Worm (Caenorhabditis elegans): Measurements from ENCODE around the gene sri-9.

Gene sri-9

DNA sequence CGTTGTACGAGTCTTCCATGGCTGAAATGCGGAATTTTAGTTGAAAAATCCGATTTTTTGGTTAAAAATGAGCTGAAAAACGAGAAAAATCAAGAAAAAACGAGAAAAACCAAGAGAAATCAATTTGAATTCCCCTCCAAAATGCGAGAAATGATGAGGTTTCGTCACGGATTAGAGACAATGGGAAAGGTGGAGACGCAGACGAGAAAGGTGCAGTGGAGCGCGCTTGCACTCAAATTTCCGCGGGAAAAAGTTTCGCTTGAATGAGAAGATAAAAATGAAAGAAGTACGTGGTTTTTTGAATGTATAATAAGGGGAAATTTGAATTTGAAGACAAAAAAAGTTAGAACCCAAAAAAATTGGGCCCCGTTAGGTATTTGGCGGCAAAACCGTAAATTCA, 35.6 kb upstream of the sri-9 start, which contains the start of gene efl-1 (continued):
- TF ChIP-seq ceh-27 (GFP tag; optimal IDR thresholded peaks at IDR 0.05) (peak; percentile 81), efl-1 (GFP tag; optimal IDR thresholded peaks at IDR 0.05) (no peak), Y95B8A.8 (GFP tag; IDR thresholded peaks at IDR 0.05) (0 out of 2 replicates have a peak, but pooled peaks have one; percentile 71), attf-6 (GFP tag; IDR thresholded peaks at IDR 0.05) (peak; percentile 96), F23B12.7 (tag; optimal IDR thresholded peaks at IDR 0.05; ENCODE audit: insufficient read depth) (peak; percentile 11), lin-35 (GFP tag; optimal IDR thresholded peaks at IDR 0.05) (peak; percentile 79 to 97 (median 83)), hmg-1.2 (GFP tag; IDR thresholded peaks at IDR 0.05) (peak; percentile 99), Y79H2A.3 (GFP tag; conservative IDR thresholded peaks at IDR 0.05) (no peak), Y56A3A.18 (GFP tag; IDR thresholded peaks at IDR 0.05) (peak; percentile 72; the same call in 1 of the 2 replicates), cebp-2 (GFP tag; IDR thresholded peaks at IDR 0.05) (0 out of 2 replicates have a peak, but pooled peaks have one; percentile 16), nfyb-1 (GFP tag; IDR thresholded peaks at IDR 0.05) (peak; percentile 84)

ce11 chrV:16966636-16967035, 34.6 kb upstream of the sri-9 start, which contains the start of gene fbxa-90:
Gene fbxa-90, plus strand, starts transcription at chrV:16966814.
- no peak for TF ChIP-seq sdz-38 (tag; optimal IDR thresholded peaks at IDR 0.05)
- TF ChIP-seq cebp-1 (GFP tag; IDR thresholded peaks at IDR 0.05), result peak; percentile 52; the same call in 1 of the 2 replicates
- TF ChIP-seq cebp-1 (tag; optimal IDR thresholded peaks at IDR 0.05), result no peak
- TF ChIP-seq nhr-27 (tag; optimal IDR thresholded peaks at IDR 0.05), result no peak
- no peak for TF ChIP-seq snpc-4 (GFP tag; optimal IDR thresholded peaks at IDR 0.05)
- TF ChIP-seq snpc-4 (tag; optimal IDR thresholded peaks at IDR 0.05), result peak in 1 of 4 experiments; percentile 27
- TF ChIP-seq lag-1 (GFP tag; IDR thresholded peaks at IDR 0.05), result no peak
- no peak for TF ChIP-seq nhr-80 (tag; optimal IDR thresholded peaks at IDR 0.05)
- TF ChIP-seq nhr-120 (GFP tag; IDR thresholded peaks at IDR 0.05), result no peak
- TF ChIP-seq athp-1 (tag; optimal IDR thresholded peaks at IDR 0.05), result no peak
- peak; percentile 67 for TF ChIP-seq attf-5 (GFP tag; optimal IDR thresholded peaks at IDR 0.05)

ce11 chrV:16972134-16972533, 29.1 kb upstream of the sri-9 start, which contains the start of gene srh-119:
Gene srh-119, plus strand, starts transcription at chrV:16972434.
- TF ChIP-seq ccch-3 (GFP tag; optimal IDR thresholded peaks at IDR 0.05), result no peak
- TF ChIP-seq F49E8.2 (tag; optimal IDR thresholded peaks at IDR 0.05; ENCODE audit: insufficient read depth), result no peak
- TF ChIP-seq F57C9.4 (tag; optimal IDR thresholded peaks at IDR 0.05), result no peak
- no peak for TF ChIP-seq pbrm-1 (GFP tag; IDR thresholded peaks at IDR 0.05)
- no peak for TF ChIP-seq ztf-18 (tag; optimal IDR thresholded peaks at IDR 0.05)
- TF ChIP-seq lin-35 (GFP tag; optimal IDR thresholded peaks at IDR 0.05), result no peak
- no peak for TF ChIP-seq aptf-3 (GFP tag; IDR thresholded peaks at IDR 0.05)
- no peak for TF ChIP-seq tbx-9 (tag; optimal IDR thresholded peaks at IDR 0.05; ENCODE audit: borderline replicate concordance)
- no peak for TF ChIP-seq zfh-2 (GFP tag; conservative IDR thresholded peaks at IDR 0.05)
- TF ChIP-seq lin-54 (GFP tag; optimal IDR thresholded peaks at IDR 0.05), result no peak
- TF ChIP-seq lsl-1 (GFP tag; optimal IDR thresholded peaks at IDR 0.05), result no peak
- no peak for TF ChIP-seq T07F8.4 (tag; optimal IDR thresholded peaks at IDR 0.05)
- TF ChIP-seq chd-7 (tag; optimal IDR thresholded peaks at IDR 0.05), result no peak
- TF ChIP-seq F22D6.2 (tag; optimal IDR thresholded peaks at IDR 0.05), result no peak
- TF ChIP-seq ZK185.1 (tag; optimal IDR thresholded peaks at IDR 0.05; ENCODE audit: poor library complexity, severe bottlenecking), result no peak
- no peak for TF ChIP-seq Y53G8AR.9 (GFP tag; conservative IDR thresholded peaks at IDR 0.05)
- TF ChIP-seq egl-18 (GFP tag; IDR thresholded peaks at IDR 0.05), result no peak
- no peak for TF ChIP-seq unc-62 (GFP tag; optimal IDR thresholded peaks at IDR 0.05)
- TF ChIP-seq F33H1.4 (GFP tag; IDR thresholded peaks at IDR 0.05), result no peak
